Fruit fly (Drosophila melanogaster): Measurements from ENCODE around the gene obst-E.
A peak's percentile ranks its signal among the peaks of the same experiment; 100 is the strongest.

obst-E gene

dm6 chr2L:5724521-5725023 is 41.4 kb downstream of the obst-E start, which contains the start of gene CG11030 (continued):
- TF ChIP-seq CG10267 (tag; optimal IDR thresholded peaks at IDR 0.05) (peak; percentile 26), Elba2 (GFP tag; optimal IDR thresholded peaks at IDR 0.05) (peak; percentile 25), CG11456 (GFP tag; IDR thresholded peaks at IDR 0.05) (peak; percentile 75; the same call in 1 of the 3 replicates), CG14860 (GFP tag; IDR thresholded peaks at IDR 0.05; ENCODE audit: partially characterized antibody) (peak; percentile 99), lbe (GFP tag; optimal IDR thresholded peaks at IDR 0.05) (no peak), row (GFP tag; IDR thresholded peaks at IDR 0.05) (peak; percentile 61; the same call in 2 of the 3 replicates), CG9932 (GFP tag; IDR thresholded peaks at IDR 0.05) (peak; percentile 82), crol (GFP tag; IDR thresholded peaks at IDR 0.05) (no peak), ci (GFP tag; IDR thresholded peaks at IDR 0.05) (0 out of 3 replicates have a peak, but pooled peaks have one; percentile 37), Sox102F (GFP tag; optimal IDR thresholded peaks at IDR 0.05) (no peak), NFAT (GFP tag; IDR thresholded peaks at IDR 0.05) (peak; percentile 65; the same call in 1 of the 2 replicates), disco-r (GFP tag; optimal IDR thresholded peaks at IDR 0.05) (no peak), wor (GFP tag; IDR thresholded peaks at IDR 0.05) (no peak), CG2199 (GFP tag; IDR thresholded peaks at IDR 0.05) (no peak), Dll (GFP tag; IDR thresholded peaks at IDR 0.05; ENCODE audit: partially characterized antibody) (peak; percentile 98), Dref (GFP tag; IDR thresholded peaks at IDR 0.05) (peak; percentile 100), Max (GFP tag; optimal IDR thresholded peaks at IDR 0.05) (peak; percentile 62), CrebB (tag; optimal IDR thresholded peaks at IDR 0.05) (peak; percentile 20), CG14441 (GFP tag; IDR thresholded peaks at IDR 0.05) (no peak), CG10366 (GFP tag; IDR thresholded peaks at IDR 0.05) (no peak), hbn (GFP tag; IDR thresholded peaks at IDR 0.05; ENCODE audit: partially characterized antibody) (peak; percentile 98), CG3281 (GFP tag; optimal IDR thresholded peaks at IDR 0.05) (peak; percentile 3), kni (GFP tag; optimal IDR thresholded peaks at IDR 0.05) (peak; percentile 43), CG4424 (GFP tag; optimal IDR thresholded peaks at IDR 0.05) (peak; percentile 5), CG10462 (GFP tag; optimal IDR thresholded peaks at IDR 0.05) (no peak), cato (GFP tag; optimal IDR thresholded peaks at IDR 0.05; ENCODE audit: borderline replicate concordance) (no peak), Adf1 (GFP tag; IDR thresholded peaks at IDR 0.05) (peak; percentile 10; the same call in 1 of the 2 replicates), dm (GFP tag; optimal IDR thresholded peaks at IDR 0.05) (peak; percentile 86), CG13894 (tag; optimal IDR thresholded peaks at IDR 0.05) (peak; percentile 46), PHDP (tag; optimal IDR thresholded peaks at IDR 0.05) (no peak), CG14710 (tag; optimal IDR thresholded peaks at IDR 0.05) (peak; percentile 21), CG17186 (GFP tag; optimal IDR thresholded peaks at IDR 0.05) (no peak), Fer3 (tag; optimal IDR thresholded peaks at IDR 0.05) (peak; percentile 13), CG4282 (GFP tag; optimal IDR thresholded peaks at IDR 0.05) (peak; percentile 10), CG6272 (GFP tag; IDR thresholded peaks at IDR 0.05) (peak; percentile 73), E2f2 (GFP tag; IDR thresholded peaks at IDR 0.05) (peak; percentile 81), grau (tag; optimal IDR thresholded peaks at IDR 0.05) (no peak), unc-4 (GFP tag; IDR thresholded peaks at IDR 0.05; ENCODE audit: partially characterized antibody) (peak; percentile 98), her (GFP tag; optimal IDR thresholded peaks at IDR 0.05) (peak; percentile 14), mld (GFP tag; IDR thresholded peaks at IDR 0.05; ENCODE audit: partially characterized antibody) (peak; percentile 99), Hmr (GFP tag; optimal IDR thresholded peaks at IDR 0.05) (peak; percentile 2), Atf6 (GFP tag; IDR thresholded peaks at IDR 0.05) (0 out of 2 replicates have a peak, but pooled peaks have one; percentile 13), CG13424 (tag; optimal IDR thresholded peaks at IDR 0.05) (no peak), nerfin-2 (GFP tag; IDR thresholded peaks at IDR 0.05; ENCODE audit: partially characterized antibody) (peak; percentile 98), stwl (tag; optimal IDR thresholded peaks at IDR 0.05) (peak; percentile 57), amos (GFP tag; IDR thresholded peaks at IDR 0.05; ENCODE audit: partially characterized antibody) (peak; percentile 100), gt (GFP tag; IDR thresholded peaks at IDR 0.05) (no peak), Gsc (GFP tag; IDR thresholded peaks at IDR 0.05) (no peak), CG18262 (tag; optimal IDR thresholded peaks at IDR 0.05) (peak; percentile 1)

Data from whole organism, embryonic.